Worm (Caenorhabditis elegans): Measurements from ENCODE around the gene R07E5.6.

R07E5.6 gene

ce11 chrIII:4398463-4398862, at the start of gene R07E5.6:
TSS of gene R07E5.6 (plus strand) at chrIII:4398763.
- TF ChIP-seq ztf-11 (tag; optimal IDR thresholded peaks at IDR 0.05) (no peak), dmd-4 (tag; optimal IDR thresholded peaks at IDR 0.05) (no peak), aly-2 (tag; optimal IDR thresholded peaks at IDR 0.05) (no peak), nhr-10 (tag; optimal IDR thresholded peaks at IDR 0.05) (no peak), peb-1 (tag; optimal IDR thresholded peaks at IDR 0.05) (no peak), sma-3 (GFP tag; optimal IDR thresholded peaks at IDR 0.05) (no peak), nhr-23 (tag; optimal IDR thresholded peaks at IDR 0.05) (no peak), ceh-16 (tag; optimal IDR thresholded peaks at IDR 0.05) (no peak), nhr-12 (tag; optimal IDR thresholded peaks at IDR 0.05) (no peak), ama-1 (optimal IDR thresholded peaks at IDR 0.05) (no peak), blmp-1 (tag; optimal IDR thresholded peaks at IDR 0.05; ENCODE audit: insufficient read depth) (no peak), ZK546.5 (tag; optimal IDR thresholded peaks at IDR 0.05) (no peak), unc-55 (GFP tag; optimal IDR thresholded peaks at IDR 0.05) (no peak), nhr-21 (tag; optimal IDR thresholded peaks at IDR 0.05) (no peak)

ce11 chrIII:4349799-4350198, 48.8 kb upstream of the R07E5.6 start, which contains the start of gene B0285.6:
TSS of gene B0285.6 (plus strand) at chrIII:4350099.
- TF ChIP-seq nhr-6 (tag; optimal IDR thresholded peaks at IDR 0.05) (no peak), ceh-16 (tag; optimal IDR thresholded peaks at IDR 0.05) (no peak), ztf-4 (tag; optimal IDR thresholded peaks at IDR 0.05) (no peak), lin-39 (tag; optimal IDR thresholded peaks at IDR 0.05) (no peak), crh-2 (tag; optimal IDR thresholded peaks at IDR 0.05) (no peak), nhr-77 (tag; optimal IDR thresholded peaks at IDR 0.05) (no peak), dmd-4 (tag; optimal IDR thresholded peaks at IDR 0.05) (no peak), alr-1 (tag; optimal IDR thresholded peaks at IDR 0.05) (no peak), aly-2 (tag; optimal IDR thresholded peaks at IDR 0.05) (no peak), nhr-21 (tag; optimal IDR thresholded peaks at IDR 0.05) (no peak)

- TF ChIP-seq aly-2 (tag; optimal IDR thresholded peaks at IDR 0.05) (no peak), C34F6.9 (tag; optimal IDR thresholded peaks at IDR 0.05) (no peak), nhr-237 (tag; optimal IDR thresholded peaks at IDR 0.05) (no peak), snpc-4 (tag; optimal IDR thresholded peaks at IDR 0.05) (no peak), lin-39 (tag; optimal IDR thresholded peaks at IDR 0.05) (no peak), alr-1 (tag; optimal IDR thresholded peaks at IDR 0.05) (no peak), mdl-1 (tag; optimal IDR thresholded peaks at IDR 0.05) (no peak), nhr-129 (tag; optimal IDR thresholded peaks at IDR 0.05) (no peak), elt-3 (tag; optimal IDR thresholded peaks at IDR 0.05) (no peak), lin-11 (tag; optimal IDR thresholded peaks at IDR 0.05) (no peak), ztf-4 (tag; optimal IDR thresholded peaks at IDR 0.05) (no peak), nhr-21 (tag; optimal IDR thresholded peaks at IDR 0.05) (no peak)
Measured at ce11 chrIII:4356384-4356783, 42.2 kb upstream of the R07E5.6 start, which contains the start of gene mnp-1. TSS of gene mnp-1 (plus strand) at chrIII:4356594.

- peak; percentile 22 for TF ChIP-seq nhr-129 (tag; optimal IDR thresholded peaks at IDR 0.05)
- peak; percentile 78 for TF ChIP-seq fos-1 (tag; optimal IDR thresholded peaks at IDR 0.05)
- no peak for TF ChIP-seq dmd-4 (tag; optimal IDR thresholded peaks at IDR 0.05)
Measured at ce11 chrIII:4357438-4357837, 41.1 kb upstream of the R07E5.6 start.

ce11 chrIII:4358345-4358744, 40.2 kb upstream of the R07E5.6 start:
- no peak for TF ChIP-seq lin-39 (tag; optimal IDR thresholded peaks at IDR 0.05)
- peak; percentile 3 for TF ChIP-seq sma-9 (GFP tag; optimal IDR thresholded peaks at IDR 0.05)
- TF ChIP-seq sma-9 (tag; optimal IDR thresholded peaks at IDR 0.05): no peak
- TF ChIP-seq F13H6.1 (tag; optimal IDR thresholded peaks at IDR 0.05): peak; percentile 45
- TF ChIP-seq lsy-2 (tag; optimal IDR thresholded peaks at IDR 0.05): peak in 1 of 2 experiments; percentile 15
- TF ChIP-seq mab-5 (tag; optimal IDR thresholded peaks at IDR 0.05): peak; percentile 49
- TF ChIP-seq unc-39 (tag; optimal IDR thresholded peaks at IDR 0.05): no peak
- no peak for TF ChIP-seq snpc-4 (tag; optimal IDR thresholded peaks at IDR 0.05)

- no peak for TF ChIP-seq ceh-16 (tag; optimal IDR thresholded peaks at IDR 0.05)
- peak in 1 of 2 experiments; percentile 2 for TF ChIP-seq lsy-2 (tag; optimal IDR thresholded peaks at IDR 0.05)
Measured at ce11 chrIII:4359208-4359607, 39.4 kb upstream of the R07E5.6 start.

Measured in whole organism, L2 larva.